Fruit fly (Drosophila melanogaster) whole organism, prepupa: Measurements from ENCODE around the gene CNMa.

Source experiments
- CG10631 ChIP-seq: fragments of 200-800 bp; sonication (Bioruptor generic); optimal IDR thresholded peaks from 2 replicates; lab custom pipeline; 2016; ENCODE audit warnings: missing biosample characterization, missing genetic modification characterization
- CG16779 ChIP-seq: fragments of 200-800 bp; sonication (Bioruptor generic); optimal IDR thresholded peaks from 3 replicates; lab custom pipeline; 2017; ENCODE audit warnings: missing biosample characterization, mild to moderate bottlenecking, missing genetic modification characterization
- CG3919 ChIP-seq: fragments of 200-800 bp; sonication (Bioruptor generic); optimal IDR thresholded peaks from 3 replicates; lab custom pipeline; 2016; ENCODE audit warnings: missing biosample characterization, missing genetic modification characterization
- CG4318 ChIP-seq: fragments of 200-800 bp; sonication (Bioruptor generic); optimal IDR thresholded peaks from 3 replicates; lab custom pipeline; 2017; ENCODE audit warnings: missing biosample characterization, mild to moderate bottlenecking, missing genetic modification characterization
- CG6276 ChIP-seq: fragments of 200-800 bp; sonication (Bioruptor generic); optimal IDR thresholded peaks from 2 replicates; lab custom pipeline; 2017; ENCODE audit warnings: missing biosample characterization, mild to moderate bottlenecking, missing genetic modification characterization
- CG6808 ChIP-seq: fragments of 200-800 bp; sonication (Bioruptor generic); optimal IDR thresholded peaks from 3 replicates; lab custom pipeline; 2017; ENCODE audit warnings: missing biosample characterization, missing genetic modification characterization, mild to moderate bottlenecking, moderate library complexity, missing genetic modification reagents
- CG6854 ChIP-seq: fragments of 200-800 bp; sonication (Bioruptor generic); optimal IDR thresholded peaks from 2 replicates; lab custom pipeline; 2017; ENCODE audit warnings: missing biosample characterization, mild to moderate bottlenecking, missing genetic modification characterization
- Eip75B ChIP-seq: fragments of 200-800 bp; sonication (Bioruptor generic); optimal IDR thresholded peaks from 3 replicates; lab custom pipeline; 2016; ENCODE audit warnings: missing biosample characterization, missing genetic modification characterization
- Gug ChIP-seq: fragments of 200-800 bp; sonication (Bioruptor generic); IDR thresholded peaks from 2 replicates; pipeline ENCODE4 v1.3.6; 2022; ENCODE audit warnings: missing biosample characterization, missing genetic modification characterization
- eg ChIP-seq: fragments of 200-800 bp; sonication (Bioruptor generic); IDR thresholded peaks from 3 replicates; pipeline ENCODE4 v1.3.6; 2022; ENCODE audit warnings: missing biosample characterization, missing genetic modification characterization
- fd59A ChIP-seq: fragments of 200-800 bp; sonication (Bioruptor generic); optimal IDR thresholded peaks from 2 replicates; lab custom pipeline; 2017; ENCODE audit warnings: missing biosample characterization, mild to moderate bottlenecking, missing genetic modification characterization, missing genetic modification reagents
- svp ChIP-seq: fragments of 200-800 bp; sonication (Bioruptor generic); peaks from one replicate; lab custom pipeline; 2016; ENCODE audit warnings: missing biosample characterization, missing genetic modification characterization

DNA sequence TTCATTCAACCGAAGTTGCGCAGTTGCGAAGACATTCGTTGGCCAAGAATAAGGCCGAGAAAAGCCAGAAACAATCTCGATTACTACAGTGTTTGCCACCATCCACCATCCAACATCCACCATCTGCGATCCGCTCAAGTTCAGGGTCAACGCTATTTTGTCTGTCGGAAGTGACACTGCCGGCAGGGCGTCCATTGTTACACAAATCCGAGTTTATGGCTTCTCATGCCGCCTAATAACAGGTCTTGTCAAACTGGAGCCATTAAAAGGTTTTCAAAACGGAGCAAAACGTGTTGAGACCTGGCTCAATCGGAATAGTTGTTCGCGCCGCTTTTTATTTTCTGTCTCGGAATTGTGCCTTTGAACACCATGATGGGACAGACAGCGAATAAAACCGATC lies 36.6 kb downstream of the CNMa start:
- TF ChIP-seq CG16779 (tag; lab: Kevin White, UChicago) (no peak), CG6854 (no peak), eg (no peak), CG6276 (GFP tag; lab: Kevin White, UChicago) (no peak), CG4318 (GFP tag; lab: Kevin White, UChicago) (no peak), CG10631 (GFP tag; lab: Kevin White, UChicago) (no peak), Gug (no peak), CG6808 (no peak), Eip75B (GFP tag; lab: Kevin White, UChicago) (no peak), fd59A (GFP tag; lab: Kevin White, UChicago) (no peak), CG3919 (GFP tag; lab: Kevin White, UChicago) (no peak), svp (GFP tag; lab: Kevin White, UChicago) (peak; percentile 11)
